Worm (Caenorhabditis elegans) whole organism, L2 larva: ENCODE results near the gene dct-18.
A peak's percentile ranks its signal among the peaks of the same experiment; 100 is the strongest.

Source experiments
- C34F6.9 ChIP-seq: fragments of 150-350 bp; optimal IDR thresholded peaks from 2 replicates; lab custom pipeline; 2014; ENCODE audit warnings: missing biosample characterization, missing genetic modification characterization
- R02D3.7 ChIP-seq: fragments of 150-350 bp; optimal IDR thresholded peaks from 2 replicates; lab custom pipeline; 2014; ENCODE audit warnings: missing biosample characterization, missing genetic modification characterization
- Y55F3AM.14 ChIP-seq: fragments of 200-800 bp; sonication (Bioruptor generic); optimal IDR thresholded peaks from 2 replicates; lab custom pipeline; 2018; ENCODE audit warnings: mild to moderate bottlenecking, missing genetic modification characterization, missing compliant biosample characterization
- ZK546.5 ChIP-seq: sonication (generic microtip); optimal IDR thresholded peaks from 2 replicates; lab custom pipeline; 2017; ENCODE audit warnings: missing biosample characterization, missing genetic modification characterization
- alr-1 ChIP-seq: fragments of 150-350 bp; optimal IDR thresholded peaks from 2 replicates; lab custom pipeline; 2014; ENCODE audit warnings: missing biosample characterization, missing genetic modification characterization
- aly-2 ChIP-seq: fragments of 150-350 bp; optimal IDR thresholded peaks from 2 replicates; lab custom pipeline; 2014; ENCODE audit warnings: missing biosample characterization, missing genetic modification characterization
- ama-1 ChIP-seq: fragments of 150-350 bp; optimal IDR thresholded peaks from 2 replicates; lab custom pipeline; 2018; ENCODE audit warnings: inconsistent platforms
- ceh-16 ChIP-seq: fragments of 150-350 bp; optimal IDR thresholded peaks from 2 replicates; lab custom pipeline; 2014; ENCODE audit warnings: missing biosample characterization, missing genetic modification characterization
- ceh-82 ChIP-seq: fragments of 150-350 bp; optimal IDR thresholded peaks from 2 replicates; lab custom pipeline; 2014; ENCODE audit warnings: missing biosample characterization, missing genetic modification characterization
- crh-2 ChIP-seq: sonication (generic microtip); optimal IDR thresholded peaks from 2 replicates; lab custom pipeline; 2017; ENCODE audit warnings: missing biosample characterization, missing genetic modification characterization
- dmd-4 ChIP-seq: sonication (generic microtip); optimal IDR thresholded peaks from 2 replicates; lab custom pipeline; 2017; ENCODE audit warnings: missing biosample characterization, missing genetic modification characterization
- egl-27 ChIP-seq: sonication (generic microtip); optimal IDR thresholded peaks from 3 replicates; lab custom pipeline; 2017; ENCODE audit warnings: missing biosample characterization, missing genetic modification reagents, missing genetic modification characterization
- elt-3 ChIP-seq: sonication (generic microtip); optimal IDR thresholded peaks from 2 replicates; lab custom pipeline; 2017; ENCODE audit warnings: missing biosample characterization, missing genetic modification characterization
- fos-1 ChIP-seq: fragments of 150-350 bp; optimal IDR thresholded peaks from 2 replicates; lab custom pipeline; 2014; ENCODE audit warnings: missing biosample characterization, missing genetic modification characterization
- gmeb-1 ChIP-seq: fragments of 150-350 bp; optimal IDR thresholded peaks from 2 replicates; lab custom pipeline; 2014; ENCODE audit warnings: missing biosample characterization, missing genetic modification characterization
- lin-11 ChIP-seq: fragments of 150-350 bp; sonication (generic microtip); optimal IDR thresholded peaks from 2 replicates; lab custom pipeline; 2014; ENCODE audit warnings: missing biosample characterization, missing genetic modification characterization, inconsistent platforms, mixed read lengths
- lin-13 ChIP-seq: fragments of 150-350 bp; optimal IDR thresholded peaks from 2 replicates; lab custom pipeline; 2014; ENCODE audit warnings: missing biosample characterization, missing genetic modification reagents, missing genetic modification characterization
- lin-39 ChIP-seq: fragments of 150-350 bp; optimal IDR thresholded peaks from 2 replicates; lab custom pipeline; 2014; ENCODE audit warnings: missing biosample characterization, missing genetic modification reagents, missing genetic modification characterization
- lsy-2 ChIP-seq, 2 experiments: fragments of 150-350 bp in 1 of 2; sonication (generic microtip) in 1 of 2; optimal IDR thresholded peaks; 2 replicates each; lab custom pipeline; 2014 to 2017; ENCODE audit warnings: missing biosample characterization in 2 of 2, missing genetic modification characterization in 2 of 2
- mab-5 ChIP-seq: fragments of 150-350 bp; optimal IDR thresholded peaks from 2 replicates; lab custom pipeline; 2014; ENCODE audit warnings: missing biosample characterization, missing genetic modification characterization
- mbf-1 ChIP-seq: sonication (generic microtip); optimal IDR thresholded peaks from 2 replicates; lab custom pipeline; 2017; ENCODE audit warnings: missing biosample characterization, missing genetic modification characterization
- mdl-1 ChIP-seq, 2 experiments: fragments of 150-350 bp in 1 of 2; sonication (generic microtip) in 1 of 2; optimal IDR thresholded peaks; 2 replicates each; lab custom pipeline; 2017; ENCODE audit warnings: missing biosample characterization in 2 of 2, missing genetic modification characterization in 2 of 2
- nhr-10 ChIP-seq: sonication (generic microtip); optimal IDR thresholded peaks from 2 replicates; lab custom pipeline; 2017; ENCODE audit warnings: missing biosample characterization, missing genetic modification characterization
- nhr-11 ChIP-seq: fragments of 150-350 bp; optimal IDR thresholded peaks from 2 replicates; lab custom pipeline; 2014; ENCODE audit warnings: missing biosample characterization, missing genetic modification characterization
- nhr-12 ChIP-seq: fragments of 150-350 bp; optimal IDR thresholded peaks from 2 replicates; lab custom pipeline; 2014; ENCODE audit warnings: missing biosample characterization, missing genetic modification characterization
- nhr-129 ChIP-seq: fragments of 150-350 bp; optimal IDR thresholded peaks from 2 replicates; lab custom pipeline; 2014; ENCODE audit warnings: missing biosample characterization, missing genetic modification characterization
- nhr-23 ChIP-seq: fragments of 150-350 bp; optimal IDR thresholded peaks from 2 replicates; lab custom pipeline; 2014; ENCODE audit warnings: missing biosample characterization, missing genetic modification reagents, missing genetic modification characterization
- nhr-237 ChIP-seq: fragments of 150-350 bp; optimal IDR thresholded peaks from 2 replicates; lab custom pipeline; 2014; ENCODE audit warnings: missing biosample characterization, missing genetic modification characterization
- nhr-6 ChIP-seq: fragments of 150-350 bp; optimal IDR thresholded peaks from 2 replicates; lab custom pipeline; 2014; ENCODE audit warnings: missing biosample characterization, missing genetic modification characterization
- peb-1 ChIP-seq: fragments of 150-350 bp; optimal IDR thresholded peaks from 2 replicates; lab custom pipeline; 2014; ENCODE audit warnings: missing biosample characterization, missing genetic modification characterization
- sem-4 ChIP-seq: fragments of 150-350 bp; optimal IDR thresholded peaks from 2 replicates; lab custom pipeline; 2014; ENCODE audit warnings: missing biosample characterization, missing genetic modification reagents, missing genetic modification characterization
- sma-9 ChIP-seq, 2 experiments: fragments of 150-350 bp in 1 of 2; sonication (generic microtip) in 1 of 2; optimal IDR thresholded peaks; 2 replicates each; lab custom pipeline; 2014 to 2016; ENCODE audit warnings: missing genetic modification characterization in 2 of 2, mild to moderate bottlenecking in 1 of 2, missing biosample characterization in 1 of 2, missing compliant biosample characterization in 1 of 2, missing genetic modification reagents in 1 of 2, moderate library complexity in 1 of 2
- snpc-4 ChIP-seq: fragments of 150-350 bp; optimal IDR thresholded peaks from 2 replicates; lab custom pipeline; 2014; ENCODE audit warnings: missing biosample characterization, missing genetic modification characterization
- unc-62 ChIP-seq: fragments of 150-350 bp; optimal IDR thresholded peaks from 2 replicates; lab custom pipeline; 2014; ENCODE audit warnings: missing biosample characterization, missing genetic modification reagents, missing genetic modification characterization
- ztf-1 ChIP-seq: fragments of 200-800 bp; sonication (Bioruptor generic); conservative IDR thresholded peaks from 2 replicates; pipeline ENCODE4 v1.3.6; 2022; ENCODE audit warnings: missing genetic modification characterization, missing compliant biosample characterization
- ztf-11 ChIP-seq: sonication (generic microtip); optimal IDR thresholded peaks from 2 replicates; lab custom pipeline; 2017; ENCODE audit warnings: missing biosample characterization, missing genetic modification characterization
- ztf-4 ChIP-seq: fragments of 150-350 bp; optimal IDR thresholded peaks from 2 replicates; lab custom pipeline; 2014; ENCODE audit warnings: missing biosample characterization, missing genetic modification characterization

The dct-18 gene

DNA sequence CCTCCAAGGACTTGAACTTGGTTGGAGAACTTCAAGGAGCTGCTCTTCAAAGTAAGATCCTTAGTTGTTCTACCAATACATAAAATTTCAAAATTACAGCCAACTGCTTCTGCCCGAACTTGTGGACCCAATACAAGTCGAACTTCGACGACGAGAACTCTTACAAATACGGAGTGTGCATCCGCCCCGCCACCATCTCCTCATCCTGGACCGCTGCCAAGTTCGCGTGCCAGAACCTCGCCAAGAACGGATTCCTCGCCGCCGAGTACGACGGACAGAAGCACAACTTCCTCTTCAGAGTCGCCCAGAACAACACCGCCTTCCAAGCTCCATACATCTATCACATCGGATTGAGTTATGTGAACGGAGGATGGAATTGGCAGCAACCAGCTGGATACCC, 35.0 kb upstream of the dct-18 start:
- no peak for TF ChIP-seq ZK546.5 (tag; lab: Kevin White, UChicago)
- no peak for TF ChIP-seq dmd-4 (tag; lab: Kevin White, UChicago)
- TF ChIP-seq sma-9 (GFP tag; optimal IDR thresholded peaks at IDR 0.05; lab: Kevin White, UChicago), result no peak
- no peak for TF ChIP-seq sma-9 (tag; optimal IDR thresholded peaks at IDR 0.05; lab: Kevin White, UChicago)
- TF ChIP-seq aly-2 (tag; lab: Kevin White, UChicago), result no peak
- TF ChIP-seq mdl-1 (tag; optimal IDR thresholded peaks at IDR 0.05; lab: Kevin White, UChicago), result no peak
- no peak for TF ChIP-seq lsy-2 (tag; optimal IDR thresholded peaks at IDR 0.05; lab: Kevin White, UChicago)
- no peak for TF ChIP-seq egl-27 (tag; lab: Kevin White, UChicago)
- no peak for TF ChIP-seq R02D3.7 (tag; lab: Kevin White, UChicago)
- TF ChIP-seq lin-11, result no peak
- no peak for TF ChIP-seq nhr-6 (tag; lab: Kevin White, UChicago)
- no peak for TF ChIP-seq mbf-1 (tag; lab: Kevin White, UChicago)
- no peak for TF ChIP-seq sem-4 (tag; lab: Kevin White, UChicago)
- TF ChIP-seq nhr-129 (tag; lab: Kevin White, UChicago), result no peak
- TF ChIP-seq gmeb-1 (tag; lab: Kevin White, UChicago), result no peak
- TF ChIP-seq ceh-16 (tag; lab: Kevin White, UChicago), result no peak
- no peak for TF ChIP-seq ztf-1 (GFP tag; lab: Robert Waterston, UW)

DNA sequence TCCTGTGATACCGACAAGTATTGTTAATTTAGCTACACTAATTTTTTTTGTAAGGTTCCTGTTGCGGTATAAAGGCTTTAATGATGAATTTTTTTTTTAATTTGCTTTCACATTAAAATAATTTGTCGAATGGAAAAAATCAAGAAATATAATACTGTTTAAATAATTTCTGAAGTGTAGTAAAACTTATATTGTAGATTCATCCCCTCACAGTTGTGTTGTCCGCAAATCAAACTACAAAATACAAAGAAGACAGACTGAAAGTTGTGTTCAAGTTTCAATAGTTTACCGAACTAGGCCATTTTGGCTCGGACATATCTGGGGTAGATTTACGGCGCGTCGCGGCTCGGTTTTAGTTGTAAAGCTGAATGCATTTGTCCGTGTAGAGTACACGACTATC, 34.3 kb upstream of the dct-18 start:
- TF ChIP-seq sem-4 (tag; lab: Kevin White, UChicago) (no peak), nhr-11 (tag; lab: Kevin White, UChicago) (no peak), mab-5 (tag; lab: Kevin White, UChicago) (no peak), nhr-12 (tag; lab: Kevin White, UChicago) (no peak), elt-3 (tag; lab: Kevin White, UChicago) (no peak), C34F6.9 (no peak), Y55F3AM.14 (GFP tag; lab: Kevin White, UChicago) (no peak), ceh-16 (tag; lab: Kevin White, UChicago) (no peak), ztf-4 (tag; lab: Kevin White, UChicago) (no peak), ceh-82 (tag; lab: Kevin White, UChicago) (no peak), nhr-237 (tag; lab: Kevin White, UChicago) (no peak), snpc-4 (tag; lab: Kevin White, UChicago) (no peak), sma-9 (GFP tag; optimal IDR thresholded peaks at IDR 0.05; lab: Kevin White, UChicago) (no peak), sma-9 (tag; optimal IDR thresholded peaks at IDR 0.05; lab: Kevin White, UChicago) (no peak), ama-1 (lab: Kevin White, UChicago) (no peak), ztf-11 (tag; lab: Kevin White, UChicago) (no peak)

DNA sequence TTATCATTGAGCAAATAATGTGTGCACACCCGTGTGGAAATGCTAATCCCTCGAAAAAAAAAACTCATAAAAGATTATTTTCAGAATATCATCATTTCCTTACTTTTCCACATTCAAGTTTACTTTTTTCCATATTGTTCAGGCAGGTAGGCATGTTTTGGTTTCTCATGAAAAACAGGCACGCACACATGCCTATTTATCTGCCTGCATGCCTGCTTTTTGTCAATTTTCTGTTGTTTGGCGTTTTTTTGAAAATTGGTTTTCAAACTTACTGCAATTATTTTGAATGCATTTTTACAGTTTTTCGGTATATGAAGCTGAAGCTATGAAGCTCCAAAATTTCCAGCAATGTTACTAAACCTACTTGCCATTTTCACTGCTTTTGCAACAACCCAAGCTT, 33.7 kb upstream of the dct-18 start, which contains the start of gene clec-64:
Gene clec-64 (plus strand): TSS at position 301 of the 400 bp plus-strand sequence.
- TF ChIP-seq snpc-4 (tag; lab: Kevin White, UChicago) (no peak), fos-1 (tag; lab: Kevin White, UChicago) (peak; percentile 32), crh-2 (tag; lab: Kevin White, UChicago) (no peak)

DNA sequence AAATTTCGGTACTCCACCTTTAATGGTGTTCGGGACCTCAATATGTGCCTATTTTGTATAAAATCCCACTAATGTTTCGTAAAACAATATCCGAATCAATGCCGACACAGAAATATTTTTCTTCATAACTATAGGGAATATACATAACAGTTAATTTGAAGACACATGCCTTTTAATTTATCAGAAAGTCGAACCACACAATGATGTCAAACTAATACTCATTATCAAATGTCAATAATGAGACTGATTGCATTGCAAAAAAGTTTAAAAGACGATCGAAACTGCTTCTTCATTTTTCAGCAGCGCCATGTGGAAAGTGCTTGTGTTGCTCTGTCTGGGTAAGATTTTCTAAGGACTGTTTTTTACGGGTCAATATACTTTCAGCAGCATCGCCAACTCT, 30.6 kb upstream of the dct-18 start, which contains the start of gene clec-65:
Gene clec-65 (plus strand): TSS at position 301 of the 400 bp plus-strand sequence.
- TF ChIP-seq aly-2 (tag; lab: Kevin White, UChicago) (no peak), fos-1 (tag; lab: Kevin White, UChicago) (peak; percentile 70)

DNA sequence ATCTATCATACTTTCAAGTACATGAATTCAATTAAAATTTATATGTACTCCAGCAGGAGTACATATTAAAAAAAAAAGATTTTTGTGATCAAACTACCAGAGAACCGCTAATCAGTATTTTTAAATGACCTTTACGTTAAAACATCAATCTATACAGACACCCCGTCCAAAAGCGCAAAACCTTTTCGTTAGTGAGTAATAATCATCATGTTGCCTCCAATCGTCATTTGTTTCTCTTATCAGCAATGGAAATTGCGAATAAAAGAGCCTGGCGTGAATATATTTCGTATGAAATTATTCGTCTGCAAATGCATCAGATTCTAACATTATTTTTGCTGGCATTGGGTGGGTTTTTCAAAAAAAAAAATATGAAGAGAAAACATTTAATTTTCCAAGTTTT, 27.5 kb upstream of the dct-18 start, which contains the start of gene clec-66:
Gene clec-66 (plus strand): TSS at position 225 of the 400 bp plus-strand sequence.
- TF ChIP-seq nhr-10, result no peak
- TF ChIP-seq fos-1 (tag; lab: Kevin White, UChicago), result peak; percentile 91

DNA sequence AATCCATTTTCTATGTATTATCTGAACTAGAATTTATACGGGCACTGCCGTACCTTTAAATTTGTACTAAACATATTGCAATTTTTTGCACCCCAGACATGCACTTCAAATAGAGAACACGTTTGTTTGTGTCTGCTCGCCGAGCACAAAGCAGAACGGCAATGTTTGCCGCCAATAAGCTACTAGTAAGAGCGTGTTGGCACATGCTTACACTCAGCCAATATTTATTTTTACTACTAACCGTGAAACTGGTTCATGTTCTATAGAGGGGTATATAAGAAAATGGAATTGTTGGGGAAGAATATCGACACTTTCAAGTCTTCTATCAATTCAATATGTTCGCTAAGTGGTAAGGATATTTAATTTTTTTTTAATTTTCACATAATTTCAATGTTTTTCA, 24.6 kb upstream of the dct-18 start, which contains the start of gene nspb-11:
Gene nspb-11 (plus strand): TSS at position 301 of the 400 bp plus-strand sequence.
- TF ChIP-seq Y55F3AM.14 (GFP tag; lab: Kevin White, UChicago) (no peak), fos-1 (tag; lab: Kevin White, UChicago) (no peak), nhr-237 (tag; lab: Kevin White, UChicago) (no peak), dmd-4 (tag; lab: Kevin White, UChicago) (no peak), peb-1 (no peak), lin-11 (no peak), unc-62 (GFP tag; lab: Kevin White, UChicago) (no peak), lin-13 (no peak), lin-39 (tag; lab: Kevin White, UChicago) (no peak), ztf-1 (GFP tag; lab: Robert Waterston, UW) (no peak), ztf-11 (tag; lab: Kevin White, UChicago) (no peak), nhr-23 (tag; lab: Kevin White, UChicago) (no peak), mbf-1 (tag; lab: Kevin White, UChicago) (no peak), alr-1 (tag; lab: Kevin White, UChicago) (no peak)
- TF ChIP-seq, all 48 proteins: peak for 0
